Worm (Caenorhabditis elegans) whole organism, L4 larva: ENCODE data around the gene C27B7.5.

Experiments
- dve-1 ChIP-seq: sonication (generic microtip); optimal IDR thresholded peaks from 2 replicates; lab custom pipeline; 2017; ENCODE audit warnings: antibody characterized with exemption, mild to moderate bottlenecking, missing genetic modification characterization, missing compliant biosample characterization; ENCODE audit not compliant: insufficient read depth
- mes-2 ChIP-seq: sonication (generic microtip); optimal IDR thresholded peaks from 2 replicates; lab custom pipeline; 2016; ENCODE audit warnings: missing genotype, mild to moderate bottlenecking, missing genetic modification characterization, missing compliant biosample characterization; ENCODE audit not compliant: poor library complexity, severe bottlenecking
- skn-1 ChIP-seq: fragments of 150-350 bp; optimal IDR thresholded peaks from 2 replicates; lab custom pipeline; 2014; ENCODE audit warnings: missing biosample characterization, missing genetic modification characterization
- unc-62 ChIP-seq, 3 experiments: fragments of 150-350 bp in 1 of 3; sonication (generic microtip); optimal IDR thresholded peaks in 2 of 3; peaks in 1 of 3; 1 replicate in 1 of 3; 2 replicates in 2 of 3; lab custom pipeline; 2014 to 2017; ENCODE audit warnings: missing biosample characterization in 3 of 3, missing genetic modification characterization in 3 of 3, missing genetic modification reagents in 3 of 3, missing genotype in 1 of 3
- zag-1 ChIP-seq: fragments of 150-350 bp; optimal IDR thresholded peaks from 2 replicates; lab custom pipeline; 2014; ENCODE audit warnings: missing biosample characterization, missing genetic modification characterization

ce11 chrIV:8901346-8901745 is at the start of gene C27B7.5:
- TF ChIP-seq dve-1 (tag; lab: Kevin White, UChicago) (no peak), unc-62 (GFP tag; optimal IDR thresholded peaks at IDR 0.05 in 1 of 2; lab: Kevin White, UChicago) (no peak), unc-62 (tag; optimal IDR thresholded peaks at IDR 0.05; lab: Kevin White, UChicago) (no peak), mes-2 (tag; lab: Kevin White, UChicago) (no peak), skn-1 (tag; lab: Kevin White, UChicago) (no peak), zag-1 (tag; lab: Kevin White, UChicago) (no peak)
